Worm (Caenorhabditis elegans): ENCODE results near the gene dhs-9.

dhs-9 gene

ce11 chrIII:5373715-5374114 lies 5.9 kb upstream of the dhs-9 start:
- TF ChIP-seq ces-1 (GFP tag; optimal IDR thresholded peaks at IDR 0.05) (peak; percentile 6), sptf-1 (tag; optimal IDR thresholded peaks at IDR 0.05) (no peak)

ce11 chrIII:5372884-5373283 lies 5.0 kb upstream of the dhs-9 start:
- TF ChIP-seq blmp-1 (tag; optimal IDR thresholded peaks at IDR 0.05) (no peak), nhr-2 (tag; optimal IDR thresholded peaks at IDR 0.05) (no peak), hlh-1 (tag; optimal IDR thresholded peaks at IDR 0.05) (no peak), ztf-11 (tag; optimal IDR thresholded peaks at IDR 0.05) (no peak), lin-13 (tag; optimal IDR thresholded peaks at IDR 0.05) (no peak), nhr-237 (tag; optimal IDR thresholded peaks at IDR 0.05) (no peak), mab-5 (tag; optimal IDR thresholded peaks at IDR 0.05) (no peak), lsy-2 (tag; optimal IDR thresholded peaks at IDR 0.05) (no peak)

ce11 chrIII:5371226-5371926 lies 3.5 kb upstream of the dhs-9 start, which contains the start of gene szy-2:
Gene szy-2, minus strand, starts transcription at chrIII:5371276.
- TF ChIP-seq lsy-2 (tag; optimal IDR thresholded peaks at IDR 0.05) (no peak), drap-1 (GFP tag; optimal IDR thresholded peaks at IDR 0.05) (no peak), cnd-1 (tag; optimal IDR thresholded peaks at IDR 0.05) (no peak), blmp-1 (tag; optimal IDR thresholded peaks at IDR 0.05) (no peak), zip-8 (tag; optimal IDR thresholded peaks at IDR 0.05) (no peak), ham-2 (GFP tag; optimal IDR thresholded peaks at IDR 0.05) (no peak), nhr-28 (tag; optimal IDR thresholded peaks at IDR 0.05) (no peak)

- TF ChIP-seq nhr-28 (tag; optimal IDR thresholded peaks at IDR 0.05) (no peak), mep-1 (tag; optimal IDR thresholded peaks at IDR 0.05) (no peak), lin-13 (tag; optimal IDR thresholded peaks at IDR 0.05) (no peak), tbx-8 (GFP tag; optimal IDR thresholded peaks at IDR 0.05) (no peak), zip-8 (tag; optimal IDR thresholded peaks at IDR 0.05) (no peak), snpc-4 (tag; optimal IDR thresholded peaks at IDR 0.05) (no peak), elt-3 (tag; optimal IDR thresholded peaks at IDR 0.05) (no peak), flh-1 (GFP tag; optimal IDR thresholded peaks at IDR 0.05) (no peak), ceh-83 (GFP tag; optimal IDR thresholded peaks at IDR 0.05) (no peak), nhr-237 (tag; optimal IDR thresholded peaks at IDR 0.05) (no peak), sem-2 (GFP tag; optimal IDR thresholded peaks at IDR 0.05) (no peak), ces-1 (GFP tag; optimal IDR thresholded peaks at IDR 0.05) (no peak), nhr-2 (tag; optimal IDR thresholded peaks at IDR 0.05) (no peak), elt-1 (tag; optimal IDR thresholded peaks at IDR 0.05; ENCODE audit: borderline replicate concordance, insufficient read depth) (no peak)
Observed at ce11 chrIII:5361909-5362308, 5.9 kb downstream of the dhs-9 start, which contains the start of gene Y32H12A.1. Gene Y32H12A.1, plus strand, starts transcription at chrIII:5362209.

- TF ChIP-seq tbx-8 (GFP tag; optimal IDR thresholded peaks at IDR 0.05) (no peak), elt-1 (tag; optimal IDR thresholded peaks at IDR 0.05; ENCODE audit: borderline replicate concordance, insufficient read depth) (no peak), flh-1 (GFP tag; optimal IDR thresholded peaks at IDR 0.05) (no peak), hlh-1 (tag; optimal IDR thresholded peaks at IDR 0.05) (no peak), snpc-4 (tag; optimal IDR thresholded peaks at IDR 0.05) (no peak), unc-39 (tag; optimal IDR thresholded peaks at IDR 0.05) (no peak), nhr-12 (tag; optimal IDR thresholded peaks at IDR 0.05) (no peak), cnd-1 (tag; optimal IDR thresholded peaks at IDR 0.05) (peak; percentile 7), nhr-237 (tag; optimal IDR thresholded peaks at IDR 0.05) (peak; percentile 50), ham-2 (GFP tag; optimal IDR thresholded peaks at IDR 0.05) (no peak), lin-32 (GFP tag; optimal IDR thresholded peaks at IDR 0.05) (no peak), lsy-2 (tag; optimal IDR thresholded peaks at IDR 0.05) (peak; percentile 67), sptf-1 (tag; optimal IDR thresholded peaks at IDR 0.05) (peak; percentile 70), nhr-28 (tag; optimal IDR thresholded peaks at IDR 0.05) (no peak), pha-4 (tag; optimal IDR thresholded peaks at IDR 0.05) (no peak), ceh-43 (GFP tag; optimal IDR thresholded peaks at IDR 0.05) (no peak), ceh-39 (tag; optimal IDR thresholded peaks at IDR 0.05) (no peak), ces-1 (GFP tag; optimal IDR thresholded peaks at IDR 0.05) (peak; percentile 21), sem-2 (GFP tag; optimal IDR thresholded peaks at IDR 0.05) (no peak), mab-5 (tag; optimal IDR thresholded peaks at IDR 0.05) (no peak), mep-1 (tag; optimal IDR thresholded peaks at IDR 0.05) (peak; percentile 61), nhr-2 (tag; optimal IDR thresholded peaks at IDR 0.05) (no peak), zip-8 (tag; optimal IDR thresholded peaks at IDR 0.05) (no peak), ceh-83 (GFP tag; optimal IDR thresholded peaks at IDR 0.05) (no peak), unc-62 (GFP tag; optimal IDR thresholded peaks at IDR 0.05) (no peak), nhr-76 (tag; optimal IDR thresholded peaks at IDR 0.05) (no peak), drap-1 (GFP tag; optimal IDR thresholded peaks at IDR 0.05) (no peak), blmp-1 (tag; optimal IDR thresholded peaks at IDR 0.05) (no peak), unc-120 (tag; optimal IDR thresholded peaks at IDR 0.05; ENCODE audit: poor library complexity, severe bottlenecking) (no peak), M03D4.4 (tag; optimal IDR thresholded peaks at IDR 0.05) (no peak), mls-2 (tag; optimal IDR thresholded peaks at IDR 0.05) (peak; percentile 33), ztf-11 (tag; optimal IDR thresholded peaks at IDR 0.05) (no peak), elt-3 (tag; optimal IDR thresholded peaks at IDR 0.05) (no peak), bed-3 (GFP tag; optimal IDR thresholded peaks at IDR 0.05) (no peak), lin-13 (tag; optimal IDR thresholded peaks at IDR 0.05) (peak; percentile 27)
Observed at ce11 chrIII:5349250-5349649, 18.6 kb downstream of the dhs-9 start, which contains the start of gene thoc-5. Gene thoc-5, minus strand, starts transcription at chrIII:5349401.
